Worm (Caenorhabditis elegans): ENCODE measurements around the gene C09B8.3.

DNA sequence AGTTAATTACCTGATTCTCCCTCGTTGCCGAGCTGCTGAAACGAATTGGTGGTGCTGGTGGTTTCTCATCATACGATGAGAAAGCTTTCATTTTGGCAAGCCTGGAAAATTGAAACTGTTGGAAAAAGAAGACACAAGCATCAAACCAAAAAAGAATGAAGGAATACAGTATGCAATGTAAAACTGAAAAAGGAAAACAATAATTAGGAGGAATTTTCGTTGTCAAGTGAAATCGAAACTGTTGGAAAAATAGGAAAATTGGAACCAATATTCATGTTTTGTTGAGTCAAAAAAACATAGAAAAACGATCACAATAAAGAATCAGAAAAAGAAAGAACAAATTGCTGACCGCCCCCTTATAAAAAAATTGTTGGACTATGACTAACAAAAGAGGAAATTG lies 38.0 kb upstream of the C09B8.3 start, which contains the start of gene pak-1:
- TF ChIP-seq fkh-6 (tag; optimal IDR thresholded peaks at IDR 0.05) (no peak), ztf-16 (tag; optimal IDR thresholded peaks at IDR 0.05) (no peak), syd-9 (tag; optimal IDR thresholded peaks at IDR 0.05) (no peak), hlh-6 (tag; optimal IDR thresholded peaks at IDR 0.05) (no peak), ceh-30 (tag; optimal IDR thresholded peaks at IDR 0.05) (no peak)

Measured in whole organism, late embryonic.